Worm (Caenorhabditis elegans) whole organism, young adult: Measurements from ENCODE around the gene AH6.3.

Source experiments
- B0035.1 ChIP-seq: sonication (generic microtip); optimal IDR thresholded peaks from 2 replicates; lab custom pipeline; 2016; ENCODE audit warnings: missing genetic modification characterization, mild to moderate bottlenecking, missing compliant biosample characterization, missing genotype, missing genetic modification reagents
- B0261.1 ChIP-seq: sonication (generic microtip); optimal IDR thresholded peaks from 2 replicates; lab custom pipeline; 2016; ENCODE audit warnings: mild to moderate bottlenecking, missing genetic modification characterization, moderate library complexity, missing compliant biosample characterization
- B0336.3 ChIP-seq: fragments of 200-800 bp; sonication (Bioruptor generic); IDR thresholded peaks from 2 replicates; pipeline ENCODE4 v1.3.6; 2022; ENCODE audit warnings: missing genetic modification characterization, missing compliant biosample characterization
- C06A6.2 ChIP-seq: fragments of 200-800 bp; sonication (Bioruptor generic); conservative IDR thresholded peaks from 2 replicates; pipeline ENCODE4 v1.3.6; 2022; ENCODE audit warnings: missing genetic modification characterization, missing compliant biosample characterization
- C17E4.6 ChIP-seq: fragments of 200-800 bp; sonication (Bioruptor generic); IDR thresholded peaks from 2 replicates; pipeline ENCODE4 v1.3.6; 2022; ENCODE audit warnings: missing genetic modification reagents, missing genetic modification characterization, missing compliant biosample characterization
- F23B12.7 ChIP-seq: sonication (generic microtip); optimal IDR thresholded peaks from 2 replicates; lab custom pipeline; 2017; ENCODE audit warnings: missing genetic modification characterization, mild to moderate bottlenecking, missing compliant biosample characterization, antibody characterized with exemption, moderate library complexity; ENCODE audit not compliant: insufficient read depth
- F33H1.4 ChIP-seq: fragments of 200-800 bp; sonication (Bioruptor generic); IDR thresholded peaks from 2 replicates; pipeline ENCODE4 v1.3.6; 2022; ENCODE audit warnings: missing genetic modification reagents, missing genetic modification characterization, missing compliant biosample characterization
- F49E8.2 ChIP-seq: sonication (generic microtip); optimal IDR thresholded peaks from 3 replicates; lab custom pipeline; 2017; ENCODE audit warnings: missing genetic modification characterization, mild to moderate bottlenecking, missing compliant biosample characterization, antibody characterized with exemption, moderate library complexity; ENCODE audit not compliant: insufficient read depth
- F52B5.7 ChIP-seq: sonication (generic microtip); optimal IDR thresholded peaks from 2 replicates; lab custom pipeline; 2016; ENCODE audit warnings: mild to moderate bottlenecking, missing genetic modification characterization, missing compliant biosample characterization
- K11D2.4 ChIP-seq: fragments of 200-800 bp; sonication (Bioruptor generic); IDR thresholded peaks from 2 replicates; pipeline ENCODE4 v1.3.6; 2022; ENCODE audit warnings: missing genetic modification reagents, missing genetic modification characterization, missing compliant biosample characterization
- K12H6.12 ChIP-seq: fragments of 200-800 bp; sonication (Bioruptor generic); optimal IDR thresholded peaks from 2 replicates; lab custom pipeline; 2018; ENCODE audit warnings: mild to moderate bottlenecking, missing genetic modification characterization, missing compliant biosample characterization
- T26A5.8 ChIP-seq: sonication (generic microtip); optimal IDR thresholded peaks from 2 replicates; lab custom pipeline; 2016; ENCODE audit warnings: missing genetic modification characterization, missing compliant biosample characterization
- Y53F4B.3 ChIP-seq: fragments of 200-800 bp; sonication (Bioruptor generic); IDR thresholded peaks from 2 replicates; pipeline ENCODE4 v1.3.6; 2022; ENCODE audit warnings: missing genetic modification reagents, missing genetic modification characterization, missing compliant biosample characterization
- Y67H2A.10 ChIP-seq: fragments of 200-800 bp; sonication (Bioruptor generic); conservative IDR thresholded peaks from 2 replicates; pipeline ENCODE4 v1.3.6; 2022; ENCODE audit warnings: missing genetic modification reagents, missing genetic modification characterization, missing compliant biosample characterization
- ZK185.1 ChIP-seq: sonication (generic microtip); optimal IDR thresholded peaks from 2 replicates; lab custom pipeline; 2016; ENCODE audit warnings: mild to moderate bottlenecking, missing genetic modification characterization, missing compliant biosample characterization; ENCODE audit not compliant: poor library complexity, severe bottlenecking
- aptf-2 ChIP-seq: fragments of 200-800 bp; sonication (Bioruptor generic); conservative IDR thresholded peaks from 2 replicates; pipeline ENCODE4 v1.3.6; 2022; ENCODE audit warnings: missing genetic modification reagents, missing genetic modification characterization, missing compliant biosample characterization
- aptf-3 ChIP-seq: fragments of 200-800 bp; sonication (Bioruptor generic); IDR thresholded peaks from 2 replicates; pipeline ENCODE4 v1.3.6; 2022; ENCODE audit warnings: missing genetic modification characterization, missing compliant biosample characterization
- athp-1 ChIP-seq: sonication (generic microtip); optimal IDR thresholded peaks from 2 replicates; lab custom pipeline; 2017; ENCODE audit warnings: mild to moderate bottlenecking, missing genetic modification characterization, missing compliant biosample characterization
- attf-3 ChIP-seq: fragments of 200-800 bp; sonication (Bioruptor generic); conservative IDR thresholded peaks from 2 replicates; pipeline ENCODE4 v1.3.6; 2022; ENCODE audit warnings: missing genetic modification reagents, missing genetic modification characterization, missing compliant biosample characterization
- bed-2 ChIP-seq: fragments of 200-800 bp; sonication (Bioruptor generic); IDR thresholded peaks from 2 replicates; pipeline ENCODE4 v1.3.6; 2022; ENCODE audit warnings: missing genetic modification reagents, missing genetic modification characterization, missing compliant biosample characterization
- ccch-3 ChIP-seq: fragments of 200-800 bp; sonication (Bioruptor generic); optimal IDR thresholded peaks from 2 replicates; lab custom pipeline; 2018; ENCODE audit warnings: mild to moderate bottlenecking, missing genetic modification characterization, missing compliant biosample characterization
- ceh-91 ChIP-seq: fragments of 200-800 bp; sonication (Bioruptor generic); IDR thresholded peaks from 2 replicates; pipeline ENCODE4 v1.3.6; 2022; ENCODE audit warnings: missing genetic modification reagents, missing genetic modification characterization, missing compliant biosample characterization
- chd-7 ChIP-seq: sonication (generic microtip); optimal IDR thresholded peaks from 2 replicates; lab custom pipeline; 2016; ENCODE audit warnings: mild to moderate bottlenecking, missing genetic modification characterization, moderate library complexity, missing compliant biosample characterization
- dpl-1 ChIP-seq: fragments of 150-350 bp; optimal IDR thresholded peaks from 2 replicates; lab custom pipeline; 2014; ENCODE audit warnings: missing biosample characterization, missing genetic modification reagents, missing genetic modification characterization
- efl-1 ChIP-seq: fragments of 150-350 bp; optimal IDR thresholded peaks from 2 replicates; lab custom pipeline; 2014; ENCODE audit warnings: missing biosample characterization, missing genetic modification reagents, missing genetic modification characterization
- egrh-3 ChIP-seq: fragments of 200-800 bp; sonication (Bioruptor generic); IDR thresholded peaks from 2 replicates; pipeline ENCODE4 v1.3.6; 2022; ENCODE audit warnings: missing genetic modification reagents, missing genetic modification characterization, missing compliant biosample characterization
- ets-4 ChIP-seq: fragments of 200-800 bp; sonication (Bioruptor generic); optimal IDR thresholded peaks from 2 replicates; lab custom pipeline; 2018; ENCODE audit warnings: mild to moderate bottlenecking, missing genetic modification characterization, missing compliant biosample characterization
- gei-17 ChIP-seq: fragments of 200-800 bp; sonication (Bioruptor generic); optimal IDR thresholded peaks from 2 replicates; lab custom pipeline; 2018; ENCODE audit warnings: mild to moderate bottlenecking, missing genetic modification characterization, missing compliant biosample characterization
- hmg-20 ChIP-seq: fragments of 200-800 bp; sonication (Bioruptor generic); IDR thresholded peaks from 2 replicates; pipeline ENCODE4 v1.3.6; 2022; ENCODE audit warnings: missing genetic modification reagents, missing genetic modification characterization, missing compliant biosample characterization
- hrde-1 ChIP-seq: sonication (generic microtip); optimal IDR thresholded peaks from 2 replicates; lab custom pipeline; 2016; ENCODE audit warnings: missing genetic modification characterization, mild to moderate bottlenecking, missing compliant biosample characterization, moderate library complexity, missing genotype, missing genetic modification reagents, borderline replicate concordance
- let-607 ChIP-seq, 2 experiments: fragments of 200-800 bp in 1 of 2; sonication (Bioruptor generic) in 1 of 2; sonication (generic microtip) in 1 of 2; optimal IDR thresholded peaks; 2 replicates each; lab custom pipeline; 2016 to 2018; ENCODE audit warnings: mild to moderate bottlenecking in 2 of 2, missing compliant biosample characterization in 2 of 2, missing genetic modification characterization in 2 of 2, moderate library complexity in 2 of 2, missing genotype in 1 of 2
- lin-26 ChIP-seq: fragments of 200-800 bp; sonication (Bioruptor generic); IDR thresholded peaks from 2 replicates; pipeline ENCODE4 v1.3.6; 2022; ENCODE audit warnings: missing genetic modification reagents, missing genetic modification characterization, missing compliant biosample characterization
- lin-35 ChIP-seq, 3 experiments: fragments of 150-350 bp in 2 of 3; sonication (generic microtip) in 1 of 3; optimal IDR thresholded peaks; 2 replicates each; lab custom pipeline; 2014 to 2018; ENCODE audit warnings: missing biosample characterization in 3 of 3, missing genetic modification characterization in 3 of 3, missing genetic modification reagents in 3 of 3
- lir-1 ChIP-seq: fragments of 200-800 bp; sonication (Bioruptor generic); conservative IDR thresholded peaks from 2 replicates; pipeline ENCODE4 v1.3.6; 2022; ENCODE audit warnings: missing genetic modification reagents, missing genetic modification characterization, missing compliant biosample characterization
- lsl-1 ChIP-seq: fragments of 200-800 bp; sonication (Bioruptor generic); optimal IDR thresholded peaks from 2 replicates; lab custom pipeline; 2018; ENCODE audit warnings: mild to moderate bottlenecking, missing genetic modification characterization, moderate library complexity, missing compliant biosample characterization
- lsy-27 ChIP-seq: sonication (generic microtip); optimal IDR thresholded peaks from 2 replicates; lab custom pipeline; 2017; ENCODE audit warnings: missing genetic modification characterization, mild to moderate bottlenecking, missing compliant biosample characterization, antibody characterized with exemption, missing genotype, borderline replicate concordance; ENCODE audit not compliant: insufficient read depth
- madf-3 ChIP-seq: fragments of 200-800 bp; sonication (Bioruptor generic); IDR thresholded peaks from 2 replicates; pipeline ENCODE4 v1.3.6; 2022; ENCODE audit warnings: missing genetic modification reagents, missing genetic modification characterization, missing compliant biosample characterization
- mes-4 ChIP-seq: sonication (generic microtip); optimal IDR thresholded peaks from 2 replicates; lab custom pipeline; 2016; ENCODE audit warnings: missing genotype, missing genetic modification characterization, missing compliant biosample characterization
- nhr-27 ChIP-seq: fragments of 200-800 bp; sonication (Bioruptor generic); optimal IDR thresholded peaks from 2 replicates; lab custom pipeline; 2018; ENCODE audit warnings: mild to moderate bottlenecking, missing genetic modification characterization, moderate library complexity, missing compliant biosample characterization
- nhr-90 ChIP-seq: sonication (generic microtip); optimal IDR thresholded peaks from 2 replicates; lab custom pipeline; 2016; ENCODE audit warnings: missing genotype, mild to moderate bottlenecking, missing genetic modification characterization, missing compliant biosample characterization
- pbrm-1 ChIP-seq: fragments of 200-800 bp; sonication (Bioruptor generic); IDR thresholded peaks from 2 replicates; pipeline ENCODE4 v1.3.6; 2022; ENCODE audit warnings: missing genetic modification reagents, missing genetic modification characterization, missing compliant biosample characterization
- rcor-1 ChIP-seq: fragments of 200-800 bp; sonication (Bioruptor generic); IDR thresholded peaks from 2 replicates; pipeline ENCODE4 v1.3.6; 2022; ENCODE audit warnings: missing genetic modification reagents, missing genetic modification characterization, missing compliant biosample characterization
- rpc-1 ChIP-seq, 2 experiments: fragments of 150-350 bp in 1 of 2; sonication (generic microtip) in 1 of 2; optimal IDR thresholded peaks; 2 replicates each; lab custom pipeline; 2014 to 2018; ENCODE audit warnings: missing biosample characterization in 1 of 2, missing genetic modification characterization in 1 of 2, missing genetic modification reagents in 1 of 2, missing genotype in 1 of 2
- snpc-1.1 ChIP-seq: sonication (generic microtip); optimal IDR thresholded peaks from 2 replicates; lab custom pipeline; 2017; ENCODE audit warnings: missing genetic modification characterization, mild to moderate bottlenecking, missing compliant biosample characterization, antibody characterized with exemption, moderate library complexity, missing genotype, missing genetic modification reagents; ENCODE audit not compliant: insufficient read depth
- snpc-3.4 ChIP-seq: sonication (generic microtip); optimal IDR thresholded peaks from 2 replicates; lab custom pipeline; 2017; ENCODE audit warnings: missing genetic modification characterization, mild to moderate bottlenecking, missing compliant biosample characterization, antibody characterized with exemption, moderate library complexity, missing genotype, missing genetic modification reagents
- ztf-18 ChIP-seq: sonication (generic microtip); optimal IDR thresholded peaks from 2 replicates; lab custom pipeline; 2016; ENCODE audit warnings: missing genotype, mild to moderate bottlenecking, missing genetic modification characterization, missing compliant biosample characterization
- ztf-22 ChIP-seq: fragments of 200-800 bp; sonication (Bioruptor generic); optimal IDR thresholded peaks from 2 replicates; lab custom pipeline; 2018; ENCODE audit warnings: mild to moderate bottlenecking, missing genetic modification characterization, moderate library complexity, missing compliant biosample characterization

AH6.3 gene

ce11 chrII:9500926-9501325, 17.9 kb upstream of the AH6.3 start (continued):
- TF ChIP-seq rpc-1 (optimal IDR thresholded peaks at IDR 0.05; lab: Kevin White, UChicago) (no peak), rpc-1 (tag; optimal IDR thresholded peaks at IDR 0.05; lab: Kevin White, UChicago) (no peak), ztf-18 (tag; lab: Kevin White, UChicago) (no peak), efl-1 (no peak), egrh-3 (GFP tag; lab: Robert Waterston, UW) (no peak), lir-1 (GFP tag; lab: Robert Waterston, UW) (no peak), K12H6.12 (tag; lab: Kevin White, UChicago) (no peak), snpc-3.4 (tag; lab: Kevin White, UChicago) (no peak), F49E8.2 (no peak), snpc-1.1 (tag; lab: Kevin White, UChicago) (no peak), chd-7 (tag; lab: Kevin White, UChicago) (peak; percentile 45), aptf-3 (no peak), B0261.1 (tag; lab: Kevin White, UChicago) (no peak), attf-3 (no peak), mes-4 (tag; lab: Kevin White, UChicago) (no peak), aptf-2 (no peak), rcor-1 (GFP tag; lab: Robert Waterston, UW) (no peak), hrde-1 (tag; lab: Kevin White, UChicago) (no peak), ccch-3 (GFP tag; lab: Kevin White, UChicago) (no peak), let-607 (tag; optimal IDR thresholded peaks at IDR 0.05; lab: Kevin White, UChicago) (peak in 1 of 2 experiments; percentile 68), nhr-90 (tag; lab: Kevin White, UChicago) (peak; percentile 43), lsl-1 (GFP tag; lab: Kevin White, UChicago) (no peak), hmg-20 (GFP tag; lab: Robert Waterston, UW) (0 out of 2 replicates have a peak, but pooled peaks have one; percentile 22), Y67H2A.10 (GFP tag; lab: Robert Waterston, UW) (no peak), C17E4.6 (GFP tag; lab: Robert Waterston, UW) (no peak), lin-35 (GFP tag; optimal IDR thresholded peaks at IDR 0.05; lab: Kevin White, UChicago) (no peak), K11D2.4 (GFP tag; lab: Robert Waterston, UW) (no peak), gei-17 (GFP tag; lab: Kevin White, UChicago) (no peak), Y53F4B.3 (GFP tag; lab: Robert Waterston, UW) (no peak), C06A6.2 (GFP tag; lab: Robert Waterston, UW) (no peak), lin-26 (GFP tag; lab: Robert Waterston, UW) (no peak), ceh-91 (GFP tag; lab: Robert Waterston, UW) (no peak), B0035.1 (tag; lab: Kevin White, UChicago) (no peak), dpl-1 (GFP tag; lab: Kevin White, UChicago) (no peak), F23B12.7 (tag; lab: Kevin White, UChicago) (no peak), ets-4 (GFP tag; lab: Kevin White, UChicago) (peak; percentile 59), nhr-27 (no peak), F52B5.7 (tag; lab: Kevin White, UChicago) (no peak), pbrm-1 (GFP tag; lab: Robert Waterston, UW) (0 out of 2 replicates have a peak, but pooled peaks have one; percentile 23), T26A5.8 (tag; lab: Kevin White, UChicago) (no peak), ztf-22 (GFP tag; lab: Kevin White, UChicago) (peak; percentile 56), bed-2 (GFP tag; lab: Robert Waterston, UW) (no peak), madf-3 (GFP tag; lab: Robert Waterston, UW) (no peak), athp-1 (no peak), F33H1.4 (no peak), ZK185.1 (tag; lab: Kevin White, UChicago) (no peak), B0336.3 (GFP tag; lab: Robert Waterston, UW) (peak; percentile 59), lsy-27 (tag; lab: Kevin White, UChicago) (no peak)
